Worm (Caenorhabditis elegans): ENCODE results near the gene tbx-34.

ce11 chrIII:11238309-11238708, 20.3 kb upstream of the tbx-34 start:
- no peak for TF ChIP-seq snpc-1.1 (tag; optimal IDR thresholded peaks at IDR 0.05; ENCODE audit: insufficient read depth)
- no peak for TF ChIP-seq snpc-3.4 (tag; optimal IDR thresholded peaks at IDR 0.05)
- no peak for TF ChIP-seq zim-3 (tag; optimal IDR thresholded peaks at IDR 0.05)
- TF ChIP-seq unc-62 (GFP tag; optimal IDR thresholded peaks at IDR 0.05) = no peak
- TF ChIP-seq F52B5.7 (tag; optimal IDR thresholded peaks at IDR 0.05) = no peak
- no peak for TF ChIP-seq somi-1 (GFP tag; optimal IDR thresholded peaks at IDR 0.05)
- TF ChIP-seq tbx-9 (tag; optimal IDR thresholded peaks at IDR 0.05; ENCODE audit: borderline replicate concordance) = no peak
